Worm (Caenorhabditis elegans) whole organism, young adult: ENCODE data around the gene C02F5.2.

Experiments used
- F49E8.2 ChIP-seq: sonication (generic microtip); optimal IDR thresholded peaks from 3 replicates; lab custom pipeline; 2017; ENCODE audit warnings: missing genetic modification characterization, mild to moderate bottlenecking, missing compliant biosample characterization, antibody characterized with exemption, moderate library complexity; ENCODE audit not compliant: insufficient read depth
- F52B5.7 ChIP-seq: sonication (generic microtip); optimal IDR thresholded peaks from 2 replicates; lab custom pipeline; 2016; ENCODE audit warnings: mild to moderate bottlenecking, missing genetic modification characterization, missing compliant biosample characterization
- attf-5 ChIP-seq: fragments of 200-800 bp; sonication (Bioruptor generic); optimal IDR thresholded peaks from 2 replicates; lab custom pipeline; 2018; ENCODE audit warnings: mild to moderate bottlenecking, missing genetic modification characterization, missing compliant biosample characterization

DNA sequence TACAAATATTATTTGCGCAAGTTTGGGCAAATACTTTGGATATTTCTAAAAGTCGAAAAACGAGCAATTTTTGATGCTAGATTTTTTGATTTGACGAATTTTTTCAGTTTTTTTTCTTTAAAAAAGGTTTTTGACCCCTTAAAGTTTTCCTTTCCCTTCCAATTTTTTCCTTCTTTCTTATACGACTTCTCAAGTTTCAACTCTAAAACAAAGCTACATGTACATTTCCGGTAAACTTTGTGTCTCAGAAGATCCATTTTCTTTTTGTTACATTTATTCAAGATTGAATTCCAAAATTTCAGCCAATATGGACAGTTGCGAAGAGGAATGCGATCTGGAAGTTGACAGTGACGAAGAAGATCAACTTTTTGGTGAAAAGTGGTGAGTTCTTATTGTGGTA lies 29.4 kb downstream of the C02F5.2 start, which contains the start of gene mig-10:
- no peak for TF ChIP-seq attf-5 (GFP tag; lab: Kevin White, UChicago)
- TF ChIP-seq F52B5.7 (tag; lab: Kevin White, UChicago): no peak
- TF ChIP-seq F49E8.2 (tag; lab: Kevin White, UChicago): no peak
